Fruit fly (Drosophila melanogaster): Measurements from ENCODE around the gene CG11369.

CG11369 gene

dm6 chrX:7556270-7556669 is 17.8 kb upstream of the CG11369 start (continued):
- TF ChIP-seq CG10959 (GFP tag; IDR thresholded peaks at IDR 0.05), result 0 out of 2 replicates have a peak, but pooled peaks have one; percentile 30
- TF ChIP-seq CG18262 (tag; optimal IDR thresholded peaks at IDR 0.05), result peak; percentile 57

DNA sequence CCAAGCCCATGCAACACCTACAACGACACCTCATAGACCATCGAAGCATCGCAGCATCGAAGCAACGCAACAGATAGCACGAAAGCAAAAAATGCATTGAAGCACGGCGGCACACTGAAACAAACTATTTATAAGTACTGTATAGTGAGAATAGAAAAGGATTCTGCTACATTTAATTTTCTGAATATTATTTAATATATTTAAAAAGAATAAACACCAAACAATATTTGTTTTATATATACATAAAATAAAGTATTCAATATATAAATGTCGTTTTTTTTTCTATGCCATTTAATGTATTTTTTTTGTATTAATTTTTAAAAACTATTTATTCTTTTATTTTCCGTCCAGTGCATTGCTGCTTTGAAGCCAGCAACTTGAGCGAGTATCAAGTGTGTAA is 16.4 kb upstream of the CG11369 start:
- no peak for TF ChIP-seq tin (GFP tag; optimal IDR thresholded peaks at IDR 0.05)
- TF ChIP-seq CG16813 (GFP tag; IDR thresholded peaks at IDR 0.05; ENCODE audit: partially characterized antibody), result no peak
- TF ChIP-seq Hey (tag; optimal IDR thresholded peaks at IDR 0.05), result no peak
- no peak for TF ChIP-seq lbe (GFP tag; optimal IDR thresholded peaks at IDR 0.05)
- no peak for TF ChIP-seq Myb (GFP tag; optimal IDR thresholded peaks at IDR 0.05)
- TF ChIP-seq Ets65A (GFP tag), result peak; percentile 22
- no peak for TF ChIP-seq nerfin-2 (GFP tag; IDR thresholded peaks at IDR 0.05; ENCODE audit: partially characterized antibody)
- TF ChIP-seq CG8924 (tag; optimal IDR thresholded peaks at IDR 0.05), result no peak

DNA sequence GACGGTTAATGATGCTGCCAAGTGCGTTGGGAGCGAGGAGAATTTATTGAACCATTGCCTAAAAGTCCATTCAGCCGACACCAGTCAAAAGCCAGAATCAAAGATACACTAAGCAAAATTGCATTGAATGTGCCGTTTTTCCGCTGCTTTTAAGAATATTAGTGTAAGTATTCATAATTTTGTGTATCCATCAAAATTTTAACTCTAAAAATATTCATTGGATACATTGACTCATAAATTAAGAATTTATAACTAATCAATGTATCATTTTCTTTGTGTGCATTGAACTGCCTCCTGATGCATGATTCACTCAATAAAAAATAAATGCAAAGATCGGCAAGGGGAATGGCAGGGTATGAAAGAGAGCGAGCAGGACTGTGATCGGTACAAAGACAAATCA is 15.4 kb upstream of the CG11369 start:
- TF ChIP-seq CG34376 (GFP tag; optimal IDR thresholded peaks at IDR 0.05) (no peak), Meics (GFP tag; optimal IDR thresholded peaks at IDR 0.05) (no peak), mld (GFP tag; IDR thresholded peaks at IDR 0.05; ENCODE audit: partially characterized antibody) (no peak), fd96Cb (tag; optimal IDR thresholded peaks at IDR 0.05) (no peak), Ets65A (GFP tag) (peak; percentile 59), Drgx (GFP tag; IDR thresholded peaks at IDR 0.05) (0 out of 2 replicates have a peak, but pooled peaks have one; percentile 11), abd-A (tag; optimal IDR thresholded peaks at IDR 0.05) (no peak), Elba2 (GFP tag; optimal IDR thresholded peaks at IDR 0.05) (no peak), Hmr (GFP tag; optimal IDR thresholded peaks at IDR 0.05) (no peak), sens (GFP tag) (peak; percentile 53), CG7357 (GFP tag; IDR thresholded peaks at IDR 0.05) (no peak), Nf-YA (GFP tag; IDR thresholded peaks at IDR 0.05) (no peak)

- no peak for TF ChIP-seq CTCF (GFP tag; optimal IDR thresholded peaks at IDR 0.05)
- peak; percentile 2 for TF ChIP-seq CG18262 (tag; optimal IDR thresholded peaks at IDR 0.05)
- no peak for TF ChIP-seq so (GFP tag; IDR thresholded peaks at IDR 0.05)
- no peak for TF ChIP-seq NC2β (GFP tag; optimal IDR thresholded peaks at IDR 0.05)
- no peak for TF ChIP-seq prd (optimal IDR thresholded peaks at IDR 0.05)
- TF ChIP-seq prd (GFP tag; IDR thresholded peaks at IDR 0.05), result peak; percentile 21; the same call in 1 of the 3 replicates
- TF ChIP-seq CG10979 (tag; optimal IDR thresholded peaks at IDR 0.05), result peak; percentile 6
- TF ChIP-seq sens (GFP tag), result peak; percentile 64
- TF ChIP-seq Pdp1 (GFP tag; optimal IDR thresholded peaks at IDR 0.05), result peak in 1 of 2 experiments; percentile 67
- no peak for TF ChIP-seq btn (GFP tag; optimal IDR thresholded peaks at IDR 0.05)
- no peak for TF ChIP-seq CG9609 (GFP tag; optimal IDR thresholded peaks at IDR 0.05)
- 0 out of 2 replicates have a peak, but pooled peaks have one; percentile 6 for TF ChIP-seq Ptx1 (GFP tag; IDR thresholded peaks at IDR 0.05)
- peak; percentile 22 for TF ChIP-seq CG2712 (tag; optimal IDR thresholded peaks at IDR 0.05)
- TF ChIP-seq row (GFP tag; IDR thresholded peaks at IDR 0.05), result 0 out of 3 replicates have a peak, but pooled peaks have one; percentile 17
- TF ChIP-seq CG11504 (tag; optimal IDR thresholded peaks at IDR 0.05), result peak; percentile 23
Measured at dm6 chrX:7559913-7560312, 14.2 kb upstream of the CG11369 start.

dm6 chrX:7560720-7561119 is 13.4 kb upstream of the CG11369 start:
- TF ChIP-seq Lhr (GFP tag; optimal IDR thresholded peaks at IDR 0.05), result no peak
- TF ChIP-seq Ptx1 (GFP tag; IDR thresholded peaks at IDR 0.05), result 0 out of 2 replicates have a peak, but pooled peaks have one; percentile 10
- peak; percentile 60 for TF ChIP-seq sens (GFP tag)
- TF ChIP-seq Ets65A (GFP tag), result peak; percentile 57
